Fruit fly (Drosophila melanogaster) ovary, adult (tissue): ENCODE results near the gene Acat2.
A peak's percentile ranks its signal among the peaks of the same experiment; 100 is the strongest.

Experiments used
- CG17801 ChIP-seq: fragments of 200-800 bp; optimal IDR thresholded peaks from 2 replicates; lab custom pipeline; 2019; ENCODE audit warnings: missing biosample characterization, mild to moderate bottlenecking, missing genetic modification characterization, moderate library complexity; ENCODE audit not compliant: partially characterized antibody

Gene Acat2

dm6 chr3L:1302950-1303352, 207 bp downstream of the Acat2 start:
- no peak for TF ChIP-seq CG17801 (GFP tag; lab: Kevin White, UChicago)

dm6 chr3L:1305317-1305716, 2.6 kb downstream of the Acat2 start:
- no peak for TF ChIP-seq CG17801 (GFP tag; lab: Kevin White, UChicago)

DNA sequence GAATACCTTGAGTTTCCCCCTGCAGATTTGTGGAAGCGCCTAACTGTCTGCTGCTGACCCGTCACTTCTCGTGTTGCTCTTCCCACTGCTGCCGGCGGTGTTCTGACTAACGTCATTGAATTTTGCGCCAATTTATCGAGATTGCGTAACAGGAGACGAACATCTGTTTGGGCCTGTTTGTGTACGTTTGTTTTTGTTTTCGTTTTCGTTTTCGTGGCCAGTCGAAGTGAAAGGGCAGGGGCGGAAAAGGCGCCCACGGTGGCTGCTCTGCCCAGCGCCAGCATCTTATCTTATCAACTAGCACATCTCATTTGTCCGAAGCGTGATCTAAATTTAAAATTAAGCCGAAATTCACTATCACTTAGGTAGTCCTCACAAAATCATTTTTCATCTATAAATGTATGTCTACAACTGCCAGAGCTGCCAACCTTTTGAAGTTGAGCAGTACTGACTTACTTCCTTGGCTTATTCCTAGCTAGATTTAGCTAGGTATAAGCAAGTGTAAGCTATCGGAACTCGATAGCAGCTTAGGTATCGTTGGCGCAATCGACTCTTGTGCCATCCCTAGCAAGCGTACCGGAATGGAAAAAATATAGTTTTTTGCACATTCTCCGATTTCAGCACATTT, 4.4 kb downstream of the Acat2 start, which contains the start of the genes Ctr9 and Nt5a:
TSS of gene Ctr9 (plus strand) at position 220 of the 628 bp plus-strand sequence.
TSS of gene Nt5a (minus strand) at position 414 of the 628 bp plus-strand sequence.
- TF ChIP-seq CG17801 (GFP tag; lab: Kevin White, UChicago) = peak; percentile 14

DNA sequence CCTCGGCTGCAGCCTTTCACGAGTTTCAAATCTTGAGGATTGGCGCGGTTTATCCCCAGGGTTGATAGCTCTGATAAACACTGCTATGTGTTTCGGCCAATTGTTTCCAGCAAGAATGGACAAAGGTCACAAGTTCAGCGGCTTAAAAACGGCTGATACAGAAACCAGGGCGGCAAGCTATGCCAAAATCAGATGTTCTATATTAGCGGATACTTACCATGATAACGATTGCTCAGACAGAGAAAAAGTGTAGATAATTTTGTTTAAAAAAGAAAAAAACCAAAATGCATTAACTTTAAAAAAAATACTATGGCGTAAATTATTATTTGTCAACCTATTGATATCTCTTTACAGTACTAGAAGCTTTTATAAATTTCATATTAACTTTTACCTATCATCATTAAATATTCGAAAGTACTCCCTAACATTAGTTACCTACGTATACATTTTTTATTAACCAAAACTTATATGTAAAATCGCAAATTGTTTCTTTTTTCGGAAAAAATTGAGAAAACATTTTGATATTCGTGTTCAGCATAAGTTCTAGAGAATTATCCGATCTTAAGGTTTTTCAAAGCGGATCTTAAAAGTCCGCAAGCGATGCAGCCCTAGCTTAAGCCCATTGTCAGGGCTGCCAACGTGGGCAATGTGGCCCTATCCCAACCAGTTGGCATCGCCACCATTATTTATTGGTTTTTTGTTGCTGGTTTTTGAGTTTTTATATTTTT, 10.5 kb downstream of the Acat2 start, which contains the start of the genes sturkopf and Herc4:
TSS of gene sturkopf (minus strand) at position 339 of the 728 bp plus-strand sequence.
TSS of gene Herc4 (plus strand) at position 658 of the 728 bp plus-strand sequence.
- peak; percentile 9 for TF ChIP-seq CG17801 (GFP tag; lab: Kevin White, UChicago)

dm6 chr3L:1318241-1318640, 15.5 kb downstream of the Acat2 start, which contains the start of gene Myo61F:
Gene Myo61F (plus strand): TSS chr3L:1318480.
- TF ChIP-seq CG17801 (GFP tag; lab: Kevin White, UChicago) = peak; percentile 13

DNA sequence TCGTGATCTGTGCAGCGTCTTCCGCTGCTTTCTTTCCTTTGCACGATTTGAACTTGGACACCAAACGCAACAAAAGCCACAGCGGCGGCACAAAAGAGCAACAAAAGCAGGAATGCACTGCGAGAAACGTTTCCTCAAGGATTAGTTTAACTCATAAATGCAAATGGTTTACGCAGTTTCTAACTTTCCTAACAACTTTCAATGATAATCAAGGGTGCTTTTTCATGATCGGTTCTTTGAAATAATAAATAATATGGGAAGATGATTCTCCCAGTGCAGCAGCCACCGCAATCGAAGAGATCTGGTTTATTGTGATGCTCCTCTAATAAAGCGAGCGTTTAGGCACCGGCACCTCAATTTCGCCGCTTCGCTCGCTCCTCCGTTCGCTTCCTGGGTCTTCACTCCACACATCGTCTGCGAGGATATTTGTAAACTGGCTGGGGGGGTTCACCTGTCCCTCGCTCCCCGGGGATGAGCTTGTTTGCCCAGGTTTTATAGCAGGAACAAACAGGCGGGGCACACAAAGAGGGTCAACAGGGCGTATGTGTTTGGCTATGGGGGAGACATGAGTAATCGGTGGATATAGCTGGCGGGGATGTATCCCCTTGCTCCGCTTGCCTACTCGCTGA, 16.5 kb downstream of the Acat2 start:
- no peak for TF ChIP-seq CG17801 (GFP tag; lab: Kevin White, UChicago)

- peak; percentile 62 for TF ChIP-seq CG17801 (GFP tag; lab: Kevin White, UChicago)
Measured at dm6 chr3L:1320230-1320930, 17.6 kb downstream of the Acat2 start.

DNA sequence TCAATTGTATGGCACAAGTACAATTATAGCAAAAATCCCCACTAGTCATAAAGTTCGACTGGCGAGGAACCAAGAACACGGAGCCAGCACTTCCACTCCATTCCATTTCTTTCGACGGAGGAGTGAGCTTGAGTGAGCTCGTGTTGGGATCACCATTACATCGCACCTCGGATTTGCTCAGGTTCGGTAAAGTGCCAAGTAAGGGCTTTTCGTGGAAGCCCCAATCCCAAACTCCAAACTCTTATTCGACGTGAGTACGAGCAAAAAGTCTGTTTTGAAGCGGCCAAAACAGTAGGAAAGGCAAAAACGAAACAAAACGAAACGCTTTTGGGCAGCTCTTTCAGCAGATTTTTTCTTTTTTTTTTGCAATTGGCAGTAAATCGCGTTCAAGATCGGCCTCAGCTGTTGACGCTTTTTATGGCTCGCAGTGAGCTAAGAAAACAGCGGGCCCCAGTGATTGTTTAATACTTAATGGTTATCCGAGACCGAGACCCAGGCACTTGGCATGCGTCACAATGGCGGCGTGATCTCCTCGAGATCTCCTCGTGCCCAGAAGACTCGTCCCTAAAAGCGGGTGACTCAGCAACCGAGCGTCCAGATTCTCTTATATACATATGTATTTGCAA, 18.3 kb downstream of the Acat2 start:
- no peak for TF ChIP-seq CG17801 (GFP tag; lab: Kevin White, UChicago)

DNA sequence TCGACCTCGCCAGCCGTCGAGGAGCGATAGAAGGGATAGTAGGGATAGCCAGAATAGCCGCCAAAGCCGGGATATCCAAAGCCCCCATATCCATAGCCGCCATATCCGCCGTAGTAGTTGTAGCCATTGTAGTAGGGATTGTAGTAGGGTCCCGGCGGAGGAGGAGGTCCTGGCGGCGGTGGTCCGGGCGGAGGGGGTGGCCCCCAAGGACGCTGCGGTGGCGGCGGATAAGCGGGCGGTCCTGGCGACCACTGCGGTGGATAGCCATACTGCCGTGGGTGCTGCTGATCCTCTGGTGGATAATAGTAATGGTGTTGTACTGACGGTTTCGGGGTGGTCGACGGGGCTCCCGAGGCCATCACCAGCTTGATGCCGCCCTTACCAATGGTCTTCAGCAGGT, 19.4 kb downstream of the Acat2 start:
- TF ChIP-seq CG17801 (GFP tag; lab: Kevin White, UChicago) = no peak

dm6 chr3L:1322706-1323105, 20.0 kb downstream of the Acat2 start, which contains the start of gene CG9184:
Gene CG9184 (minus strand): TSS chr3L:1322806.
- no peak for TF ChIP-seq CG17801 (GFP tag; lab: Kevin White, UChicago)

- no peak for TF ChIP-seq CG17801 (GFP tag; lab: Kevin White, UChicago)
Measured at dm6 chr3L:1323136-1323535, 20.4 kb downstream of the Acat2 start.

DNA sequence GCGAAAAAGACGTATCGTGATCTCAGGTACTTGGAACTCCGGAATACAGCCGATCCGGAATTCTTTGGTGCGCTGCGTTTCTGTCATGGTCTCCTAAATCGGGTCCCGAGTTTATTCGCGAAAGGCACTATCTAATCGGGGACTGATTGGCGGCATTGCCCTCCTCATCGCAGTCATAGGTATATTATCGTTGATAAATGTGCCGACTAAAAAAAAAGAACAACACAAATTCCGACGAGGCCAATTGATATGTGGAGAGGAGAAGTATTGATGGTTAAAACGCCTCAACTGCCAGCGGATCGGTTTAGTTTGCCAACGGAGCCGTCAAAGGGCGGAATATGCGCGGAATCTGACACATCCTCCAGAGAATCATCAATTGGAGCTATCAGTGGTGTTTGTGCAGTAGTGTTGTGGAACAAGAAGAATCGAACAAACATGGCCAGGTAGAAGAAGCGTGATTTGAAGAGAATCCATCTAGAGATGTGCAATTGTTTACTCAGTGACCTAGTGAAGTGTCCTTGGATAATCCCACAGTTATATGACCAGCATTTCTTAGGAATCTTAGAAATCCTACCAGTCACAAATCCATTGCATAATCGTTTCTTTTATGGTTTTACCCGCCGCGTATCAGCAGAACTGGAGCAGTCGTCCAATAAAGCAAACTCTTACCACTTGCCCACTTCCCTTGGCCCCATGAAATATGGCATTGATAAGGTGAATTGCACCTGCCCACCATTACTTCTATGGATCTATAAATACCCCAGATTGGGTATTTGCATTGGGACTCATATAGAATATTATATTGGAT, 22.3 kb downstream of the Acat2 start:
- TF ChIP-seq CG17801 (GFP tag; lab: Kevin White, UChicago) = no peak

- TF ChIP-seq CG17801 (GFP tag; lab: Kevin White, UChicago) = no peak
Measured at dm6 chr3L:1325626-1325937, 22.8 kb downstream of the Acat2 start.

DNA sequence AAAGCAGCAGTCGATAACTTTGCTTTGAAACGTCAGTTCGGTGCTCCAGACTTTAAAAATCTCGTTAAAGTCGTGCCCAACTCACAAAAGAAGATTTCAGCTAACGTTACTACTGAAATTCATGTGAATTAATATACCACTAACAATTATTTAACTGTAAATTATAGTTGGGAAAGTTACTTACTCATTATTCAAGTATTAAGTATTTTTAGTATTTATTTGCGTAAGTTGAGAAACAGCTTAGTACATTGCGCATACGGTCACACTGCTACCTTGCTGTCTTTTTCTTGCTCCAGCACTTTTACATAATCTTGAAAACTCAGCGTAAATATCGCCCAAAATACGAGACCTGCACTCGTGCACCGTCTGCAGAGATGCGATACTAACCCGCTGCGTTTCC, 27.0 kb downstream of the Acat2 start, which contains the start of gene ND-ACP:
TSS of gene ND-ACP (plus strand) at position 226 of the 400 bp plus-strand sequence.
- no peak for TF ChIP-seq CG17801 (GFP tag; lab: Kevin White, UChicago)
